Fruit fly (Drosophila melanogaster): Measurements from ENCODE around the gene CheA87a.

DNA sequence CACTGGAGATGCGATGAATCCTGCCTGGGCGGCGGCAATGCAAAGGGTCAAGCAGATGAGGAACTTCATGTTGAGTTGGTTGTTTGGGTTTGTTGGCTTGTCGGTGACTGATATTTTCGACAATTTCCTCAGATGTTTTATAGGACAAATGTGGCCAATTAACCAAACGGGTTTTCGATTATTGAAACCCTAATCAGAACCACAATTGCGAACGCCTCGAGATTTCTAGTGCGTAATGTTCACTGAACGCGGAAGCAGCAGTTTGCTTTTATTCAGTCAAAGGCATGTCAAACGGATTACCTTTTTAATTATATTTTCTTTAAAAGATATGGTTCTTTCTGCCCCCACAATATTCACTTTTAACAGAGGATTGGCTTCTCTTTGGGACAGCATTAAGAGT, 27.6 kb downstream of the CheA87a start, which contains the start of gene CG14374:
- TF ChIP-seq Myc (optimal IDR thresholded peaks at IDR 0.05) (no peak), h (optimal IDR thresholded peaks at IDR 0.05) (no peak), insv (optimal IDR thresholded peaks at IDR 0.05) (no peak)
